Worm (Caenorhabditis elegans) whole organism, late embryonic: Measurements from ENCODE around the gene T16H12.13.

Source experiments
- F13H6.1 ChIP-seq: sonication (generic microtip); optimal IDR thresholded peaks from 2 replicates; lab custom pipeline; 2016; ENCODE audit warnings: missing genetic modification characterization, missing compliant biosample characterization
- ceh-48 ChIP-seq: sonication (generic microtip); optimal IDR thresholded peaks from 2 replicates; lab custom pipeline; 2016; ENCODE audit warnings: missing genetic modification characterization, inconsistent platforms, missing compliant biosample characterization
- elt-4 ChIP-seq: sonication (generic microtip); optimal IDR thresholded peaks from 2 replicates; lab custom pipeline; 2016; ENCODE audit warnings: missing genetic modification characterization, missing compliant biosample characterization
- hlh-30 ChIP-seq: sonication (generic microtip); optimal IDR thresholded peaks from 2 replicates; lab custom pipeline; 2017; ENCODE audit warnings: antibody characterized with exemption, missing genetic modification characterization, missing compliant biosample characterization; ENCODE audit not compliant: insufficient read depth
- nfya-1 ChIP-seq: sonication (generic microtip); optimal IDR thresholded peaks from 2 replicates; lab custom pipeline; 2017; ENCODE audit warnings: missing genetic modification characterization, mild to moderate bottlenecking, missing compliant biosample characterization, antibody characterized with exemption, moderate library complexity
- sox-4 ChIP-seq: sonication (generic microtip); optimal IDR thresholded peaks from 2 replicates; lab custom pipeline; 2017; ENCODE audit warnings: mild to moderate bottlenecking, missing genetic modification characterization, inconsistent platforms, missing compliant biosample characterization
- unc-55 ChIP-seq: sonication (generic microtip); optimal IDR thresholded peaks from 2 replicates; lab custom pipeline; 2017; ENCODE audit warnings: missing biosample characterization, missing genetic modification reagents, missing genetic modification characterization

- no peak for TF ChIP-seq hlh-30 (tag; lab: Kevin White, UChicago)
- no peak for TF ChIP-seq F13H6.1
- TF ChIP-seq ceh-48 = no peak
- TF ChIP-seq unc-55 (GFP tag; lab: Kevin White, UChicago) = no peak
- no peak for TF ChIP-seq nfya-1 (tag; lab: Kevin White, UChicago)
- TF ChIP-seq sox-4 = no peak
- no peak for TF ChIP-seq elt-4 (tag; lab: Kevin White, UChicago)
These were observed 21.2 kb downstream of the T16H12.13 start, which contains the start of gene srt-55 for ce11 chrIII:10106390-10106789.
